Fruit fly (Drosophila melanogaster) whole organism, embryonic: Measurements from ENCODE around the gene CG1979.

ENCODE experiments used
- Ada2b ChIP-seq: fragments of 200-800 bp; sonication (Bioruptor generic); IDR thresholded peaks from 2 replicates; pipeline ENCODE4 v1.3.6; 2022; ENCODE audit warnings: missing biosample characterization, missing genetic modification characterization
- Adf1 ChIP-seq: fragments of 200-800 bp; sonication (Bioruptor generic); IDR thresholded peaks from 2 replicates; pipeline ENCODE4 v1.3.6; 2022; ENCODE audit warnings: missing biosample characterization, missing genetic modification characterization
- Antp ChIP-seq: fragments of 200-800 bp; sonication (Bioruptor generic); optimal IDR thresholded peaks from 3 replicates; lab custom pipeline; 2016; ENCODE audit warnings: missing biosample characterization, missing genetic modification characterization
- Blimp-1 ChIP-seq: fragments of 200-800 bp; sonication (Bioruptor generic); optimal IDR thresholded peaks from 3 replicates; lab custom pipeline; 2018; ENCODE audit warnings: missing biosample characterization, missing genetic modification characterization, mild to moderate bottlenecking, moderate library complexity, missing genetic modification reagents
- Bteb2 ChIP-seq: fragments of 200-800 bp; sonication (Bioruptor generic); optimal IDR thresholded peaks from 2 replicates; lab custom pipeline; 2016; ENCODE audit warnings: missing biosample characterization, missing genetic modification characterization
- CG10274 ChIP-seq: fragments of 200-800 bp; sonication (Bioruptor generic); optimal IDR thresholded peaks from 3 replicates; lab custom pipeline; 2017; ENCODE audit warnings: missing biosample characterization, mild to moderate bottlenecking, missing genetic modification characterization
- CG10654 ChIP-seq: fragments of 200-800 bp; sonication (Bioruptor generic); optimal IDR thresholded peaks from 2 replicates; lab custom pipeline; 2016; ENCODE audit warnings: missing biosample characterization, missing genetic modification characterization
- CG15269 ChIP-seq: fragments of 200-800 bp; sonication (Bioruptor generic); optimal IDR thresholded peaks from 2 replicates; lab custom pipeline; 2018; ENCODE audit warnings: missing biosample characterization, mild to moderate bottlenecking, missing genetic modification characterization, moderate library complexity
- CG15601 ChIP-seq: fragments of 200-800 bp; sonication (Bioruptor generic); optimal IDR thresholded peaks from 3 replicates; lab custom pipeline; 2019; ENCODE audit warnings: missing biosample characterization, mild to moderate bottlenecking, missing genetic modification characterization, moderate library complexity
- CG17359 ChIP-seq: fragments of 200-800 bp; sonication (Bioruptor generic); optimal IDR thresholded peaks from 3 replicates; lab custom pipeline; 2018; ENCODE audit warnings: missing biosample characterization, mild to moderate bottlenecking, missing genetic modification characterization, moderate library complexity
- CG17802 ChIP-seq: fragments of 200-800 bp; sonication (Bioruptor generic); optimal IDR thresholded peaks from 2 replicates; lab custom pipeline; 2018; ENCODE audit warnings: missing biosample characterization, mild to moderate bottlenecking, missing genetic modification characterization, moderate library complexity
- CG32767 ChIP-seq: fragments of 200-800 bp; sonication (Bioruptor generic); IDR thresholded peaks from 2 replicates; pipeline ENCODE4 v1.3.6; 2022; ENCODE audit warnings: missing biosample characterization, missing genetic modification characterization
- CG34422 ChIP-seq: fragments of 200-800 bp; sonication (Bioruptor generic); IDR thresholded peaks from 3 replicates; pipeline ENCODE4 v1.3.6; 2022; ENCODE audit warnings: missing biosample characterization, missing genetic modification characterization
- CG4282 ChIP-seq: fragments of 200-800 bp; sonication (Bioruptor generic); optimal IDR thresholded peaks from 2 replicates; lab custom pipeline; 2016; ENCODE audit warnings: missing biosample characterization, missing genetic modification characterization
- CG4404 ChIP-seq: fragments of 200-800 bp; sonication (Bioruptor generic); IDR thresholded peaks from 2 replicates; pipeline ENCODE4 v1.3.6; 2022; ENCODE audit warnings: missing biosample characterization, missing genetic modification characterization
- CG6765 ChIP-seq: fragments of 200-800 bp; sonication (Bioruptor generic); optimal IDR thresholded peaks from 3 replicates; lab custom pipeline; 2017; ENCODE audit warnings: missing biosample characterization, mild to moderate bottlenecking, missing genetic modification characterization
- CG7556 ChIP-seq: fragments of 200-800 bp; sonication (Bioruptor generic); optimal IDR thresholded peaks from 2 replicates; lab custom pipeline; 2017; ENCODE audit warnings: missing biosample characterization, mild to moderate bottlenecking, missing genetic modification characterization
- CG7745 ChIP-seq: fragments of 200-800 bp; sonication (Bioruptor generic); optimal IDR thresholded peaks from 2 replicates; lab custom pipeline; 2018; ENCODE audit warnings: missing biosample characterization, mild to moderate bottlenecking, missing genetic modification characterization, moderate library complexity
- CG8944 ChIP-seq: fragments of 200-800 bp; sonication (Bioruptor generic); optimal IDR thresholded peaks from 3 replicates; lab custom pipeline; 2016; ENCODE audit warnings: missing biosample characterization, missing genetic modification characterization
- CG9876 ChIP-seq: fragments of 200-800 bp; sonication (Bioruptor generic); optimal IDR thresholded peaks from 2 replicates; lab custom pipeline; 2016; ENCODE audit warnings: missing biosample characterization, missing genetic modification characterization
- D19A ChIP-seq: fragments of 200-800 bp; optimal IDR thresholded peaks from 3 replicates; lab custom pipeline; 2019; ENCODE audit warnings: missing biosample characterization, mild to moderate bottlenecking, missing genetic modification characterization, moderate library complexity
- Dek ChIP-seq: fragments of 200-800 bp; sonication (Bioruptor generic); optimal IDR thresholded peaks from 3 replicates; lab custom pipeline; 2019; ENCODE audit warnings: missing biosample characterization, mild to moderate bottlenecking, missing genetic modification characterization, moderate library complexity
- Dip2 ChIP-seq: fragments of 200-800 bp; sonication (Bioruptor generic); IDR thresholded peaks from 2 replicates; pipeline ENCODE4 v1.3.6; 2022; ENCODE audit warnings: missing biosample characterization, missing genetic modification characterization
- Doc2 ChIP-seq: fragments of 200-800 bp; sonication (Bioruptor generic); IDR thresholded peaks from 2 replicates; pipeline ENCODE4 v1.3.6; 2022; ENCODE audit warnings: missing biosample characterization, missing genetic modification characterization
- Drgx ChIP-seq: fragments of 200-800 bp; sonication (Bioruptor generic); IDR thresholded peaks from 2 replicates; pipeline ENCODE4 v1.3.6; 2022; ENCODE audit warnings: missing biosample characterization, missing genetic modification characterization
- Fer1 ChIP-seq: fragments of 200-800 bp; sonication (Bioruptor generic); optimal IDR thresholded peaks from 2 replicates; lab custom pipeline; 2017; ENCODE audit warnings: missing biosample characterization, mild to moderate bottlenecking, missing genetic modification characterization
- H15 ChIP-seq: fragments of 200-800 bp; sonication (Bioruptor generic); IDR thresholded peaks from 3 replicates; pipeline ENCODE4 v1.3.6; 2022; ENCODE audit warnings: missing biosample characterization, missing genetic modification characterization
- Hr3 ChIP-seq: fragments of 200-800 bp; sonication (Bioruptor generic); optimal IDR thresholded peaks from 3 replicates; lab custom pipeline; 2016; ENCODE audit warnings: missing biosample characterization, missing genetic modification characterization
- Kr ChIP-seq: fragments of 200-800 bp; sonication (Bioruptor generic); optimal IDR thresholded peaks from 2 replicates; lab custom pipeline; 2017; ENCODE audit warnings: missing biosample characterization, mild to moderate bottlenecking, missing genetic modification characterization
- Nf-YA ChIP-seq: fragments of 200-800 bp; sonication (Bioruptor generic); IDR thresholded peaks from 2 replicates; pipeline ENCODE4 v1.3.6; 2022; ENCODE audit warnings: missing biosample characterization, missing genetic modification characterization
- Pdp1 ChIP-seq, 2 experiments: fragments of 200-800 bp; sonication (Bioruptor generic); optimal IDR thresholded peaks; 3 replicates each; lab custom pipeline; 2016; ENCODE audit warnings: missing biosample characterization in 2 of 2, missing genetic modification characterization in 2 of 2, mild to moderate bottlenecking in 1 of 2, moderate library complexity in 1 of 2
- Sin3A ChIP-seq: fragments of >200 bp; optimal IDR thresholded peaks from 2 replicates; lab custom pipeline; 2018
- Xrp1 ChIP-seq: fragments of 200-800 bp; sonication (Bioruptor generic); IDR thresholded peaks from 2 replicates; pipeline ENCODE4 v1.3.6; 2022; ENCODE audit warnings: missing biosample characterization, missing genetic modification characterization
- amos ChIP-seq: fragments of 200-800 bp; sonication (Bioruptor generic); IDR thresholded peaks from 2 replicates; pipeline ENCODE4 v1.3.6; 2022; ENCODE audit warnings: missing biosample characterization, missing genetic modification characterization; ENCODE audit not compliant: partially characterized antibody
- ash1 ChIP-seq: fragments of 200-800 bp; sonication (Bioruptor generic); optimal IDR thresholded peaks from 2 replicates; lab custom pipeline; 2018; ENCODE audit warnings: missing biosample characterization, mild to moderate bottlenecking, missing genetic modification characterization
- chif ChIP-seq, 2 experiments: fragments of 200-800 bp; sonication (Bioruptor generic); optimal IDR thresholded peaks; 3 replicates each; lab custom pipeline; 2016; ENCODE audit warnings: missing biosample characterization in 2 of 2, missing genetic modification characterization in 2 of 2
- da ChIP-seq: fragments of 200-800 bp; sonication (Bioruptor generic); optimal IDR thresholded peaks from 2 replicates; lab custom pipeline; 2016; ENCODE audit warnings: missing biosample characterization, missing genetic modification characterization
- ewg ChIP-seq: fragments of 200-800 bp; sonication (Bioruptor generic); optimal IDR thresholded peaks from 3 replicates; lab custom pipeline; 2017; ENCODE audit warnings: mild to moderate bottlenecking, missing biosample characterization, missing genetic modification reagents, missing genetic modification characterization
- exex ChIP-seq: fragments of 200-800 bp; sonication (Bioruptor generic); optimal IDR thresholded peaks from 4 replicates; lab custom pipeline; 2018; ENCODE audit warnings: missing biosample characterization, mild to moderate bottlenecking, missing genetic modification characterization, moderate library complexity
- gt ChIP-seq: fragments of 200-800 bp; sonication (Bioruptor generic); IDR thresholded peaks from 2 replicates; pipeline ENCODE4 v1.3.6; 2022; ENCODE audit warnings: missing biosample characterization, missing genetic modification characterization
- ken ChIP-seq: fragments of 200-800 bp; sonication (Bioruptor generic); IDR thresholded peaks from 3 replicates; pipeline ENCODE4 v1.3.6; 2022; ENCODE audit warnings: missing biosample characterization, missing genetic modification characterization
- maf-S ChIP-seq: fragments of 200-800 bp; sonication (Bioruptor generic); optimal IDR thresholded peaks from 2 replicates; lab custom pipeline; 2016; ENCODE audit warnings: missing biosample characterization, missing genetic modification characterization
- nau ChIP-seq: fragments of 200-800 bp; sonication (Bioruptor generic); optimal IDR thresholded peaks from 3 replicates; lab custom pipeline; 2017; ENCODE audit warnings: missing biosample characterization, mild to moderate bottlenecking, missing genetic modification characterization, missing genetic modification reagents
- nom ChIP-seq: fragments of 200-800 bp; sonication (Bioruptor generic); optimal IDR thresholded peaks from 2 replicates; lab custom pipeline; 2017; ENCODE audit warnings: missing biosample characterization, missing genetic modification characterization, mild to moderate bottlenecking, moderate library complexity, missing genetic modification reagents
- pfk ChIP-seq: fragments of 200-800 bp; sonication (Bioruptor generic); optimal IDR thresholded peaks from 2 replicates; lab custom pipeline; 2018; ENCODE audit warnings: missing biosample characterization, mild to moderate bottlenecking, missing genetic modification characterization, moderate library complexity
- schlank ChIP-seq: fragments of 200-800 bp; sonication (Bioruptor generic); optimal IDR thresholded peaks from 2 replicates; lab custom pipeline; 2018; ENCODE audit warnings: missing biosample characterization, mild to moderate bottlenecking, missing genetic modification characterization
- slp2 ChIP-seq: fragments of 200-800 bp; sonication (Bioruptor generic); optimal IDR thresholded peaks from 2 replicates; lab custom pipeline; 2016; ENCODE audit warnings: missing biosample characterization, missing genetic modification characterization
- ssp ChIP-seq: fragments of 200-800 bp; sonication (Bioruptor generic); IDR thresholded peaks from 2 replicates; pipeline ENCODE4 v1.3.6; 2022; ENCODE audit warnings: missing biosample characterization, missing genetic modification characterization
- tup ChIP-seq: fragments of 200-800 bp; sonication (Bioruptor generic); optimal IDR thresholded peaks from 2 replicates; lab custom pipeline; 2016; ENCODE audit warnings: missing biosample characterization, mild to moderate bottlenecking, missing genetic modification characterization, moderate library complexity
- vvl ChIP-seq: fragments of 200-800 bp; sonication (Bioruptor generic); IDR thresholded peaks from 2 replicates; pipeline ENCODE4 v1.3.6; 2022; ENCODE audit warnings: missing biosample characterization, missing genetic modification characterization
- wek ChIP-seq: fragments of 200-800 bp; sonication (Bioruptor generic); optimal IDR thresholded peaks from 3 replicates; lab custom pipeline; 2018; ENCODE audit warnings: missing biosample characterization, mild to moderate bottlenecking, missing genetic modification characterization, moderate library complexity

The CG1979 gene

dm6 chr3R:7067092-7067491 lies 12.7 kb downstream of the CG1979 start, which contains the start of the genes CG1105 and CG1965 (continued):
- peak; percentile 85 for TF ChIP-seq CG7556 (GFP tag; lab: Kevin White, UChicago)
- peak; percentile 87 for TF ChIP-seq Dek (tag; lab: Kevin White, UChicago)
- peak; percentile 96 for TF ChIP-seq Hr3
- TF ChIP-seq Antp (GFP tag; lab: Kevin White, UChicago) = peak; percentile 91
- TF ChIP-seq CG9876 (GFP tag; lab: Kevin White, UChicago) = peak; percentile 92
- TF ChIP-seq da (GFP tag; lab: Kevin White, UChicago) = peak; percentile 84
- TF ChIP-seq Dip2 (GFP tag; lab: Robert Waterston, UW) = peak; percentile 37; the same call in 1 of the 2 replicates
- TF ChIP-seq ssp = peak; percentile 88
- peak; percentile 97 for TF ChIP-seq CG4404 (GFP tag; lab: Robert Waterston, UW)
- peak; percentile 92 for TF ChIP-seq maf-S (GFP tag; lab: Kevin White, UChicago)
- TF ChIP-seq nau = peak; percentile 72
- peak; percentile 94 for TF ChIP-seq CG8944 (GFP tag; lab: Kevin White, UChicago)
- TF ChIP-seq CG17359 (tag; lab: Kevin White, UChicago) = peak; percentile 91
- peak; percentile 92 for TF ChIP-seq Ada2b (GFP tag; lab: Robert Waterston, UW)
- peak; percentile 53 for TF ChIP-seq schlank (tag; lab: Kevin White, UChicago)
- peak; percentile 62 for TF ChIP-seq CG17802 (tag; lab: Kevin White, UChicago)
- peak; percentile 86 for TF ChIP-seq tup (GFP tag; lab: Kevin White, UChicago)
- TF ChIP-seq pfk (GFP tag; lab: Kevin White, UChicago) = no peak
- peak; percentile 94 for TF ChIP-seq Xrp1 (GFP tag; lab: Robert Waterston, UW)
- peak; percentile 92 to 95 for TF ChIP-seq chif (GFP tag; optimal IDR thresholded peaks at IDR 0.05; lab: Kevin White, UChicago)
- peak; percentile 97 for TF ChIP-seq amos (GFP tag; lab: Robert Waterston, UW)
- TF ChIP-seq Fer1 (GFP tag; lab: Kevin White, UChicago) = peak; percentile 86
- peak; percentile 96 for TF ChIP-seq CG34422 (GFP tag; lab: Robert Waterston, UW)
- TF ChIP-seq D19A (tag; lab: Kevin White, UChicago) = peak; percentile 73
- peak; percentile 75 for TF ChIP-seq CG6765
- peak; percentile 33 for TF ChIP-seq CG7745 (tag; lab: Kevin White, UChicago)
- peak; percentile 94 for TF ChIP-seq H15
- peak; percentile 70; the same call in 1 of the 2 replicates for TF ChIP-seq Doc2 (GFP tag; lab: Robert Waterston, UW)
- TF ChIP-seq Pdp1 (GFP tag; optimal IDR thresholded peaks at IDR 0.05; lab: Kevin White, UChicago) = peak; percentile 91 to 95
- TF ChIP-seq vvl (GFP tag; lab: Robert Waterston, UW) = peak; percentile 94
- TF ChIP-seq Drgx (GFP tag; lab: Robert Waterston, UW) = peak; percentile 76
- peak; percentile 45 for TF ChIP-seq ash1 (GFP tag; lab: Kevin White, UChicago)
- peak; percentile 78 for TF ChIP-seq Adf1 (GFP tag; lab: Robert Waterston, UW)
- TF ChIP-seq nom (GFP tag; lab: Kevin White, UChicago) = peak; percentile 33
- TF ChIP-seq Nf-YA (GFP tag; lab: Robert Waterston, UW) = peak; percentile 77
- TF ChIP-seq CG15601 (tag; lab: Kevin White, UChicago) = peak; percentile 89
- peak; percentile 93 for TF ChIP-seq CG10654 (GFP tag; lab: Kevin White, UChicago)
- TF ChIP-seq Bteb2 = peak; percentile 92
- no peak for TF ChIP-seq Kr (GFP tag; lab: Kevin White, UChicago)
- TF ChIP-seq ewg = peak; percentile 79
- TF ChIP-seq Sin3A (lab: Kevin White, UChicago) = peak; percentile 98
- peak; percentile 91 for TF ChIP-seq slp2 (GFP tag; lab: Kevin White, UChicago)
- TF ChIP-seq exex (tag; lab: Kevin White, UChicago) = no peak
- TF ChIP-seq gt (GFP tag; lab: Robert Waterston, UW) = peak; percentile 87
- TF ChIP-seq ken (GFP tag; lab: Robert Waterston, UW) = peak; percentile 92
- TF ChIP-seq CG10274 = peak; percentile 61
- peak; percentile 45 for TF ChIP-seq wek
- TF ChIP-seq CG4282 = peak; percentile 76
- TF ChIP-seq CG32767 (GFP tag; lab: Robert Waterston, UW) = peak; percentile 88
- peak; percentile 91 for TF ChIP-seq CG15269 (tag; lab: Kevin White, UChicago)
- TF ChIP-seq Blimp-1 (GFP tag; lab: Kevin White, UChicago) = peak; percentile 90
